Worm (Caenorhabditis elegans): ENCODE data around the gene ndab-2.
A peak's percentile ranks its signal among the peaks of the same experiment; 100 is the strongest.

DNA sequence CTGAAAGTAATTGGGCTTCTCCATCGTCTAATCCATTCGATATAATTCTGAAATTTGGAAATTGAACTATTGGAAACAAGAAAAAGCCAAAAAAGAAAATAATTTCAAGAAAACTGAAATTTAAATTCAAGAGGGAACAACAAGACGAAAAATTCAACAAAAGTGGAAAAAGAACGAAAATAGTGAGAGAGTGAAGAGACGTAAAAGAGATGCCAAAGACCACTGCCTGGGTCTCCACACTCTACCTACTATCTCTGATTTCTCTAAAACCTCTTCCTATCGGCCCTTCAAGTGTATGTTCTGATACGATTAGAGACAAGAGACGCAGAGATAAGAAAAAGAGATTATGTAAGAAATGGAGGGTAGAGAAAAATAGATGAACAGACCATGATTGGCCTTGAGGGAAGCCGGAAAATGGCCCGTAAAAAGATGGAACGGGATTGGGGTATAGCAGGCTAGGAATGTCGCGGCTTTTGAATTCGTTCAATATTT is 26.8 kb upstream of the ndab-2 start, which contains the start of gene ogt-1:
- peak; percentile 32 for TF ChIP-seq F13C5.2 (tag; optimal IDR thresholded peaks at IDR 0.05)
- TF ChIP-seq ceh-13 (GFP tag; optimal IDR thresholded peaks at IDR 0.05): no peak
- peak; percentile 25 for TF ChIP-seq hmg-4 (GFP tag; optimal IDR thresholded peaks at IDR 0.05)
- TF ChIP-seq ama-1 (optimal IDR thresholded peaks at IDR 0.05): no peak
- no peak for TF ChIP-seq tbx-11 (GFP tag; IDR thresholded peaks at IDR 0.05)
- no peak for TF ChIP-seq ets-7 (tag; optimal IDR thresholded peaks at IDR 0.05)
- TF ChIP-seq scrt-1 (GFP tag; IDR thresholded peaks at IDR 0.05): no peak
- no peak for TF ChIP-seq hmbx-1 (tag; optimal IDR thresholded peaks at IDR 0.05)
- no peak for TF ChIP-seq tra-4 (tag; optimal IDR thresholded peaks at IDR 0.05)
- TF ChIP-seq flt-1 (GFP tag; IDR thresholded peaks at IDR 0.05): no peak
- no peak for TF ChIP-seq sea-1 (GFP tag; conservative IDR thresholded peaks at IDR 0.05)

Data from whole organism, early embryonic.